Fruit fly (Drosophila melanogaster): ENCODE measurements around the gene CG10809.

The CG10809 gene

dm6 chr3L:9838534-9838933 lies 21.2 kb downstream of the CG10809 start, which contains the start of gene Cdk8:
Gene Cdk8 (minus strand): TSS chr3L:9838670.
- TF ChIP-seq CTCF (optimal IDR thresholded peaks at IDR 0.05) (no peak), CG8478 (optimal IDR thresholded peaks at IDR 0.05) (no peak)

dm6 chr3L:9837053-9837452 lies 22.6 kb downstream of the CG10809 start:
- TF ChIP-seq CG8478 (optimal IDR thresholded peaks at IDR 0.05) (no peak), CTCF (optimal IDR thresholded peaks at IDR 0.05) (no peak)

DNA sequence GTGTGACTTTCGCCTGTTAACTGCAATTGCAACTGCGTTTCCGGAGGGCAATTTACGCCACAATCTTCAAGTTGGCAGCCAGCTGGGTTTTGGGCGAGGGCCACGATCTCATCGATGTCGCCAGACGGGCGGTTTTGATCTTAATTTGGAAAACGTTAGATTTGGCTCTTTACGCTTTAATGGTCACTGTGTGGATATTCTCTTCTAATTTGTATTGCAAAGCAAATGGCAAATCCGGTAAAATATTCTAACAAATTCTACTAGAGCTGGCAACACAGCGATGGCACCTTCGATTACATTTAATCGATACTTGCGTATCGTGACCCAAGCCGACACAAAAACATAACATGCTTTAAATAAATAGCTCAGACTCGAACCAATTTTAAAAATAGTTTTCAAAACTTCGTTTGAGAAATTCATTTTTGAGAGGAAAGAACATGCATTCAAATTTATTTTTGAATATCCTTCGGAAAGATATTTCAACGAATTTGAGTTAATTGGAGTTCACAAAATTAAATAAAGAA lies 23.1 kb downstream of the CG10809 start, which contains the start of gene I-2:
TSS of gene I-2 (minus strand) at position 282 of the 524 bp plus-strand sequence.
- peak in 1 of 2 experiments; percentile 28 for TF ChIP-seq CTCF (optimal IDR thresholded peaks at IDR 0.05)
- no peak for TF ChIP-seq CG8478 (optimal IDR thresholded peaks at IDR 0.05)

- TF ChIP-seq CTCF (optimal IDR thresholded peaks at IDR 0.05) (no peak), CG8478 (optimal IDR thresholded peaks at IDR 0.05) (no peak)
Measured at dm6 chr3L:9832125-9832524, 27.6 kb downstream of the CG10809 start.

DNA sequence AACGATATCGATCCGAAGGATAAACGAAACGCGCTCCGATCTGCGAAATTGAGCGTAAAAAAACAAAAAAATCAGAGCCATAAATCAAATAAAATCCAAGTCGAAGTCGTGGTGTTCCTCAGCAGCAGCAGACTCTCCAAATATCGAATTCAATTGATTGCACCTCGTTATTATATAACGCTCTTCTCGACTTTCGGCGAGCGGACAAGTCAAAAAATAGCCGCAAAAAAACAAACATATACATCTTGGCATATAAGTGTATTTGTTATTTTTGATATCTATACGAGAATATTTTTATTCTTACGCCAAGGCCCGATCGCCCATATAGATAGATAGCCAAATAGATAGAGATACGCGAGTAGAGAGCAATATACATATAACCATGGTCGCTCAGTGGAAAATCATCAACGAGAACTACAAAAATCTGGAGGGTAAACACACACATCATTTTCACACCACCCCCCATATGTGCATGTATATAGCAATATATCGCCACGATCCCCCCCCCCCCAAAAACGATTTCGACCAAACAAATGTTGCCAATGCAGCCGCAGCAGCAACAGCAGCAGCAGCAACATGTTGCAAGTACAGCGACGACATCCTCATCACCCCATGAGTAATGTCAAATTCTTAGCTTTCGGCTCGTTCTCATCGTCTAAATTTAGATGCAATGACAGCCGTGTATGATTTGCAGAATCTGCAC lies 29.9 kb downstream of the CG10809 start:
- TF ChIP-seq CTCF (optimal IDR thresholded peaks at IDR 0.05) = no peak
- no peak for TF ChIP-seq CG8478 (optimal IDR thresholded peaks at IDR 0.05)

DNA sequence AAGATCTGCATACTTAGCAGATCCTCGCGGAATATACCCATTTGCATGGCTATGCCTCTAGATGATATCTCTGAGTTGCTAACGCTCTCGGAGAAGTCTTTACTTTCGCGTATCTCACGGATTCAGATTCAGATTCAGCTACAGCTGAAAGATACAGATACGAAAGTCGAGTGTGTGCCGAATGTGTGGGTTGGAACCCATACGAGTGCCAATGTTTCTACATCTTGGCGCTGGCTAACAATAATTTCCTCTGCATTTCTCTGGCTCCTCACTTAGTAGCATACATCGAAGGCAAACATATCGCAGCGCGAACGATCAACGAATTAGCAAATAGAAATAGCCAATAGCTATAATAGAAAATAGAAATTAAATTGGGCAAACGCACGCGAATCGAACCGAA lies 30.5 kb downstream of the CG10809 start:
- TF ChIP-seq CTCF (optimal IDR thresholded peaks at IDR 0.05) (no peak), CG8478 (optimal IDR thresholded peaks at IDR 0.05) (no peak)

DNA sequence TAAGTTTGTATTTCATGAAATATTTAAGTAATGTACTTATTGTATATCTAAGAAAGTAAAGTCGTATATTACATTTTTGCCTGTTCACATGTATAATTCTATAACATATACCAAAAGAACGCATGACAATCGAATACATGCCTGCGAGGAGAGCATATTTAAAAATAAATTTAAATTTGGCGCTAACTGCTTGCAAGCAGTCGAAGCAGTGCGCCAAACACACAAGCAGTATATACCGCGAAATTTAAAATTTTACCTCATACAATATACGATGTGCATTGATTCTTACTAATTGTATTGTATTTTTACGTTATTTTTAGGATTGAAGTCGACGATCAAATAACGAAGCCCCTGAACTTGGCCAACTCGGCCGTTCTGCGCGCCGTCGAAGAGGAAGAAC lies 35.5 kb downstream of the CG10809 start:
- TF ChIP-seq CG8478 (optimal IDR thresholded peaks at IDR 0.05) (no peak), CTCF (optimal IDR thresholded peaks at IDR 0.05) (peak in 1 of 2 experiments; percentile 5)

DNA sequence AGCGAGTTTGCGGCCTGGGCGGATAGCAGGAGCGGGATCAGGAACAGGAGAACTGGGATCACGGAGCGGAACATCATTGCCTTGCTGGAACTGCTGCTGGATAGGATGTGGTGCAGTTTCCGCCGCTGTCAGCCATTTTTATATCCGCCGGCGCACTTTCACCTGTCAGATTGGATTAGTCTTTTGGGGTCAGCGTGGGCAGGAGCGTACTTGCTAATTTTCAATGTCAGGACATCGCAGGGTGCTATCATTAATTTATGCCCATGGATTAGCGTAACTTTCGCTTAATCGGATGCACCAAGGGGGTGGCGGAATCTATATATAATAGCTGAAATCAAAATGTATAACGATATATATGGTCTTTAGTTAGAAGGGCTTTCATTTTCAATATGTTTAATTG lies 35.9 kb downstream of the CG10809 start, which contains the start of gene Ilp5:
TSS of gene Ilp5 (minus strand) at position 101 of the 400 bp plus-strand sequence.
- TF ChIP-seq CTCF (optimal IDR thresholded peaks at IDR 0.05) (no peak), CG8478 (optimal IDR thresholded peaks at IDR 0.05) (no peak)

DNA sequence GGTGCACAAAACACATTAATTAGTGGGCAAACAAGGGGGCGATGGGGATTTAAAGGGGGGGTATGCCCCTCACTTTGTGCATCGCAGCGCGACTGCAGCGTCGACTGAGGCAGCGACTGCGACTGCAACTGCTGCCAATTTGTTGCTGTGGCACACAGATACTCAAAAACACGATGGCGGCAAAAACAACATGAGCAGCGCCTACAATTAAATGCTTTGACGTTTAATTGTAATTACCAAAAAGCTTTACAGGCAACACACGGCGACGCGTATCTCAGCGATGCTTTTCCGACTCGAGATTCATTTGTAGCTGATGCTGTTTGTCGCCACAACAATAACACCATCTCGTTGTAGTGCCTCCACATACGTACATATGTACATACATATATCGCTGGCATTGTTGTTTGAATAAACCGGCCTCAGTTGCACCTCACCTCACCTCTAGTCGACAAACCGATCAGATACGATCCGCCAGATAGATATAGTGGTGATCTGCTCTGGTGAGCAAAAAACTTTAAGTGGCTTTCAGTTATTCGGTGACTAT lies 38.5 kb downstream of the CG10809 start:
- TF ChIP-seq CG8478 (optimal IDR thresholded peaks at IDR 0.05) = no peak
- no peak for TF ChIP-seq CTCF (optimal IDR thresholded peaks at IDR 0.05)

dm6 chr3L:9820248-9820647 lies 39.4 kb downstream of the CG10809 start:
- no peak for TF ChIP-seq CTCF (optimal IDR thresholded peaks at IDR 0.05)
- no peak for TF ChIP-seq CG8478 (optimal IDR thresholded peaks at IDR 0.05)

DNA sequence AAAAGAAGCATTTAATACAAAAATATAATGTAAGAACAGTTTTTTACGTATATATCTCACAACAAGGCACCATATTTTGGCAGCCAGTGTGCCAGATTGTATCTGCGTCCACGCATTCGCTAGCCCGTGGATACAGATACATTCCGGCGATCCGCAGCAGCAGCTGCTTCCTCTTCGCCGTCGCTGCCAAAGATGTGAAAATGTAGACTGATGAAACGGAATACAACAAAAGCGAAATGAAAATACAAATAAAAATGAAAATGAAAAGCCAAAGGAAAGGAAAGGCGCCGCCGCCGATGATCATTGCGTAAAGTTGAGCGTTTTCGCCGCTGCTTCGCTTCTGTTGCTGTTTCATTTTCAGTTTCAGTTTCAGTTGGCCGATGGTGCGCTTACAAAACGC lies 44.0 kb downstream of the CG10809 start:
- TF ChIP-seq CTCF (optimal IDR thresholded peaks at IDR 0.05) (no peak), CG8478 (optimal IDR thresholded peaks at IDR 0.05) (no peak)

DNA sequence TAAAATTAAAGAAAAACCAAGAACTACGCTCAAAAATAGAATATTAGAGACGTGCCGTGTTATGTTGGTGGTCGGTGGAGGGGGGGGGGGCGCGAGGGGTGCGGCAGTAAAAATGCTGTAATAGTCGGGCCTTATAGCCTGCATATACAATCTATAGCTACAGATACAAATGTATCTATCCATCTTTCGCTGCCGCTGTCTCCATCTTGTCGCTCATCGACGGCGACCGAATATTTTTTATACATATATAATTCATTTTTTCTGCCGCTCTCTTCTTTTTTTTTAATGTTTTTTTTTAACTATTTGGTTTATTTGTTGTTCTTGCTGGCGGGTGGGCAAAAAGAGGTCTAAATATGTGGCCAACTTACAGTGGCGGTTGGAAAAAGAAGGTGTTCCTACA lies 45.1 kb downstream of the CG10809 start:
- TF ChIP-seq CTCF (optimal IDR thresholded peaks at IDR 0.05) (no peak), CG8478 (optimal IDR thresholded peaks at IDR 0.05) (no peak)

dm6 chr3L:9813345-9813897 lies 46.3 kb downstream of the CG10809 start, which contains the start of gene CG43897:
Gene CG43897 (plus strand): TSS chr3L:9813847.
- TF ChIP-seq CG8478 (optimal IDR thresholded peaks at IDR 0.05) (no peak), CTCF (optimal IDR thresholded peaks at IDR 0.05) (no peak)
